Fruit fly (Drosophila melanogaster) whole organism, embryonic: ENCODE data around the gene CG5214.

Source experiments
- Antp ChIP-seq: fragments of 200-800 bp; sonication (Bioruptor generic); optimal IDR thresholded peaks from 3 replicates; lab custom pipeline; 2016; ENCODE audit warnings: missing biosample characterization, missing genetic modification characterization
- CG10321 ChIP-seq: fragments of 200-800 bp; sonication (Bioruptor generic); IDR thresholded peaks from 2 replicates; pipeline ENCODE4 v1.3.6; 2022; ENCODE audit warnings: missing biosample characterization, missing genetic modification characterization
- CG17359 ChIP-seq: fragments of 200-800 bp; sonication (Bioruptor generic); optimal IDR thresholded peaks from 3 replicates; lab custom pipeline; 2018; ENCODE audit warnings: missing biosample characterization, mild to moderate bottlenecking, missing genetic modification characterization, moderate library complexity
- CG31441 ChIP-seq: fragments of 200-800 bp; sonication (Bioruptor generic); IDR thresholded peaks from 2 replicates; pipeline ENCODE4 v1.3.6; 2022; ENCODE audit warnings: missing biosample characterization, missing genetic modification characterization
- CG8478 ChIP-seq: fragments of >200 bp; optimal IDR thresholded peaks from 2 replicates; lab custom pipeline; 2018
- Fer3 ChIP-seq: fragments of 200-800 bp; sonication (Bioruptor generic); optimal IDR thresholded peaks from 2 replicates; lab custom pipeline; 2018; ENCODE audit warnings: missing biosample characterization, mild to moderate bottlenecking, missing genetic modification characterization, moderate library complexity
- Nf-YB ChIP-seq: fragments of 200-800 bp; sonication (Bioruptor generic); optimal IDR thresholded peaks from 3 replicates; lab custom pipeline; 2019; ENCODE audit warnings: missing biosample characterization, mild to moderate bottlenecking, missing genetic modification characterization, moderate library complexity
- eve ChIP-seq, 2 experiments: fragments of >200 bp; optimal IDR thresholded peaks; 2 replicates each; lab custom pipeline; 2017; ENCODE audit warnings: missing biosample characterization in 2 of 2, missing genetic modification characterization in 2 of 2

DNA sequence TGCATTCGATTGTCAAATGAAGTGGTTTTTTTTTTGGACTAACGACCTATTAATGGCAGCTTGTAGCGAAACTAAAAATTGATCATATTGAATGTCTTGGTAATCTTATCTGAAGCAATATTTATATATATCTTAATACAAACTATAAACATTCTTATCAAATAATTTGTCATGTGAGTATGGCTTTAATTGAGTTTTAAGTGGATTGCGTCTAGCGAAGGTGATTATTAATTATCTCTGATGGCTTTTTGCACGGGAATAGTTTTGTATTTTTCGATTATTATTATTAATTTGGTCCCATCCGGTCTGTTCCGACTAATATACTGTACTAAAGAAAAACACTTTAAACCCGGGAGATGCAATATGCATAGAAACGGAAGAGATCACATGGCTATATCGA, 2.8 kb downstream of the CG5214 start:
- TF ChIP-seq eve (GFP tag; optimal IDR thresholded peaks at IDR 0.05; lab: Kevin White, UChicago) = no peak
- TF ChIP-seq CG17359 (tag; lab: Kevin White, UChicago) = no peak
- no peak for TF ChIP-seq Fer3 (tag; lab: Kevin White, UChicago)
- TF ChIP-seq CG8478 (lab: Kevin White, UChicago) = no peak
- no peak for TF ChIP-seq Antp (GFP tag; lab: Kevin White, UChicago)
- no peak for TF ChIP-seq CG10321 (GFP tag; lab: Robert Waterston, UW)
- no peak for TF ChIP-seq Nf-YB (GFP tag; lab: Kevin White, UChicago)
- no peak for TF ChIP-seq CG31441
